Worm (Caenorhabditis elegans): ENCODE results near the gene Y37D8A.29.

Gene Y37D8A.29

ce11 chrIII:12849691-12850090 lies 41.8 kb downstream of the Y37D8A.29 start (continued):
- TF ChIP-seq mes-2 (tag; optimal IDR thresholded peaks at IDR 0.05; ENCODE audit: poor library complexity, severe bottlenecking) (peak; percentile 20), set-16 (GFP tag; IDR thresholded peaks at IDR 0.05) (no peak), dmd-9 (GFP tag; IDR thresholded peaks at IDR 0.05) (no peak), attf-4 (tag; optimal IDR thresholded peaks at IDR 0.05) (no peak), nhr-11 (tag; optimal IDR thresholded peaks at IDR 0.05) (no peak), nhr-25 (tag; optimal IDR thresholded peaks at IDR 0.05; ENCODE audit: borderline replicate concordance, insufficient read depth) (no peak), dmd-6 (GFP tag; IDR thresholded peaks at IDR 0.05) (peak; percentile 88), dmd-8 (GFP tag; IDR thresholded peaks at IDR 0.05) (no peak), egl-43 (GFP tag; IDR thresholded peaks at IDR 0.05) (no peak), ceh-44 (GFP tag; IDR thresholded peaks at IDR 0.05) (no peak), hmg-1.1 (GFP tag; IDR thresholded peaks at IDR 0.05) (no peak), aha-1 (tag) (no peak), snpc-1.2 (GFP tag; IDR thresholded peaks at IDR 0.05) (no peak), ztf-11 (tag; optimal IDR thresholded peaks at IDR 0.05) (no peak), mdt-29 (GFP tag; IDR thresholded peaks at IDR 0.05) (no peak), rbr-2 (tag; optimal IDR thresholded peaks at IDR 0.05) (no peak), lin-13 (GFP tag; optimal IDR thresholded peaks at IDR 0.05) (no peak), php-3 (GFP tag; IDR thresholded peaks at IDR 0.05) (peak; percentile 24; the same call in 1 of the 2 replicates), hlh-11 (tag; optimal IDR thresholded peaks at IDR 0.05) (peak; percentile 75), lsy-2 (tag; optimal IDR thresholded peaks at IDR 0.05) (no peak), nhr-42 (GFP tag; IDR thresholded peaks at IDR 0.05) (no peak), nhr-76 (tag; optimal IDR thresholded peaks at IDR 0.05) (no peak), mxl-3 (GFP tag; optimal IDR thresholded peaks at IDR 0.05) (peak; percentile 28), F10B5.3 (tag; optimal IDR thresholded peaks at IDR 0.05) (no peak), lin-1 (GFP tag; IDR thresholded peaks at IDR 0.05) (no peak), ceh-20 (GFP tag; IDR thresholded peaks at IDR 0.05) (no peak), unc-130 (GFP tag; optimal IDR thresholded peaks at IDR 0.05) (no peak), F26F4.8 (GFP tag; conservative IDR thresholded peaks at IDR 0.05) (no peak), D1046.2 (GFP tag; IDR thresholded peaks at IDR 0.05) (no peak), pqm-1 (tag; optimal IDR thresholded peaks at IDR 0.05) (no peak), nhr-41 (GFP tag; IDR thresholded peaks at IDR 0.05) (0 out of 2 replicates have a peak, but pooled peaks have one; percentile 21), ces-1 (GFP tag; optimal IDR thresholded peaks at IDR 0.05) (no peak), sdz-12 (GFP tag; optimal IDR thresholded peaks at IDR 0.05) (no peak), ZK337.2 (GFP tag; IDR thresholded peaks at IDR 0.05) (no peak), vab-7 (GFP tag; IDR thresholded peaks at IDR 0.05) (no peak), tag-97 (GFP tag; IDR thresholded peaks at IDR 0.05) (no peak), ceh-32 (tag; optimal IDR thresholded peaks at IDR 0.05; ENCODE audit: poor library complexity) (no peak), spr-1 (tag; optimal IDR thresholded peaks at IDR 0.05) (no peak), zfp-2 (tag; optimal IDR thresholded peaks at IDR 0.05) (no peak), nhr-28 (tag; optimal IDR thresholded peaks at IDR 0.05) (peak; percentile 100), aly-2 (tag; optimal IDR thresholded peaks at IDR 0.05) (no peak), ceh-82 (tag; optimal IDR thresholded peaks at IDR 0.05) (no peak), nhr-237 (tag; optimal IDR thresholded peaks at IDR 0.05) (no peak), F37D6.2 (tag; optimal IDR thresholded peaks at IDR 0.05) (no peak), skn-1 (tag; optimal IDR thresholded peaks at IDR 0.05) (no peak), ceh-28 (tag; optimal IDR thresholded peaks at IDR 0.05) (no peak), nhr-6 (tag; optimal IDR thresholded peaks at IDR 0.05) (no peak), ctbp-1 (GFP tag; IDR thresholded peaks at IDR 0.05) (no peak), daf-16 (GFP tag; optimal IDR thresholded peaks at IDR 0.05) (no peak), daf-16 (tag; optimal IDR thresholded peaks at IDR 0.05) (no peak), fos-1 (tag; optimal IDR thresholded peaks at IDR 0.05) (no peak), nhr-102 (tag; optimal IDR thresholded peaks at IDR 0.05) (peak; percentile 28), zip-2 (tag; optimal IDR thresholded peaks at IDR 0.05) (no peak)
